Worm (Caenorhabditis elegans) whole organism, early embryonic: Measurements from ENCODE around the gene nhr-272.

Source experiments
- B0310.2 ChIP-seq: sonication (generic microtip); optimal IDR thresholded peaks from 2 replicates; lab custom pipeline; 2016; ENCODE audit warnings: mild to moderate bottlenecking, missing genetic modification characterization, missing compliant biosample characterization
- F13C5.2 ChIP-seq: sonication (generic microtip); optimal IDR thresholded peaks from 2 replicates; lab custom pipeline; 2017; ENCODE audit warnings: mild to moderate bottlenecking, missing genetic modification characterization, inconsistent platforms, missing compliant biosample characterization
- aly-1 ChIP-seq: sonication (generic microtip); optimal IDR thresholded peaks from 2 replicates; lab custom pipeline; 2016; ENCODE audit warnings: missing genetic modification characterization, missing compliant biosample characterization
- ama-1 ChIP-seq: fragments of 150-350 bp; optimal IDR thresholded peaks from 2 replicates; lab custom pipeline; 2014
- ceh-13 ChIP-seq: fragments of 200-800 bp; sonication (Bioruptor generic); optimal IDR thresholded peaks from 2 replicates; lab custom pipeline; 2018; ENCODE audit warnings: mild to moderate bottlenecking, missing genetic modification characterization, missing compliant biosample characterization
- ceh-36 ChIP-seq: sonication (generic microtip); optimal IDR thresholded peaks from 2 replicates; lab custom pipeline; 2016; ENCODE audit warnings: missing genetic modification characterization, inconsistent platforms, missing compliant biosample characterization
- ets-7 ChIP-seq: sonication (generic microtip); optimal IDR thresholded peaks from 2 replicates; lab custom pipeline; 2016; ENCODE audit warnings: missing genotype, missing genetic modification characterization, missing compliant biosample characterization
- flt-1 ChIP-seq: fragments of 200-800 bp; sonication (Bioruptor generic); IDR thresholded peaks from 2 replicates; pipeline ENCODE4 v1.3.6; 2022; ENCODE audit warnings: missing genetic modification characterization, missing compliant biosample characterization
- hmbx-1 ChIP-seq: sonication (generic microtip); optimal IDR thresholded peaks from 2 replicates; lab custom pipeline; 2016; ENCODE audit warnings: mild to moderate bottlenecking, missing genetic modification characterization, missing compliant biosample characterization
- hmg-4 ChIP-seq: fragments of 200-800 bp; sonication (Bioruptor generic); optimal IDR thresholded peaks from 2 replicates; lab custom pipeline; 2018; ENCODE audit warnings: mild to moderate bottlenecking, missing genetic modification characterization, missing compliant biosample characterization
- hnd-1 ChIP-seq: sonication (generic microtip); optimal IDR thresholded peaks from 2 replicates; lab custom pipeline; 2016; ENCODE audit warnings: missing genetic modification characterization, missing compliant biosample characterization
- pes-1 ChIP-seq: fragments of 200-800 bp; sonication (Bioruptor generic); IDR thresholded peaks from 2 replicates; pipeline ENCODE4 v1.3.6; 2022; ENCODE audit warnings: missing genetic modification reagents, missing genetic modification characterization, missing compliant biosample characterization
- scrt-1 ChIP-seq: fragments of 200-800 bp; sonication (Bioruptor generic); IDR thresholded peaks from 2 replicates; pipeline ENCODE4 v1.3.6; 2022; ENCODE audit warnings: missing genetic modification characterization, missing compliant biosample characterization
- sea-1 ChIP-seq: fragments of 200-800 bp; sonication (Bioruptor generic); conservative IDR thresholded peaks from 2 replicates; pipeline ENCODE4 v1.3.6; 2022; ENCODE audit warnings: missing genetic modification characterization, missing compliant biosample characterization
- tbx-11 ChIP-seq: fragments of 200-800 bp; sonication (Bioruptor generic); IDR thresholded peaks from 2 replicates; pipeline ENCODE4 v1.3.6; 2022; ENCODE audit warnings: missing genetic modification characterization, missing compliant biosample characterization
- tbx-37 ChIP-seq: fragments of 200-800 bp; sonication (Bioruptor generic); conservative IDR thresholded peaks from 2 replicates; pipeline ENCODE4 v1.3.6; 2022; ENCODE audit warnings: missing genetic modification reagents, missing genetic modification characterization, missing compliant biosample characterization
- tra-4 ChIP-seq: sonication (generic microtip); optimal IDR thresholded peaks from 2 replicates; lab custom pipeline; 2017; ENCODE audit warnings: missing genetic modification characterization, missing compliant biosample characterization

Gene nhr-272

DNA sequence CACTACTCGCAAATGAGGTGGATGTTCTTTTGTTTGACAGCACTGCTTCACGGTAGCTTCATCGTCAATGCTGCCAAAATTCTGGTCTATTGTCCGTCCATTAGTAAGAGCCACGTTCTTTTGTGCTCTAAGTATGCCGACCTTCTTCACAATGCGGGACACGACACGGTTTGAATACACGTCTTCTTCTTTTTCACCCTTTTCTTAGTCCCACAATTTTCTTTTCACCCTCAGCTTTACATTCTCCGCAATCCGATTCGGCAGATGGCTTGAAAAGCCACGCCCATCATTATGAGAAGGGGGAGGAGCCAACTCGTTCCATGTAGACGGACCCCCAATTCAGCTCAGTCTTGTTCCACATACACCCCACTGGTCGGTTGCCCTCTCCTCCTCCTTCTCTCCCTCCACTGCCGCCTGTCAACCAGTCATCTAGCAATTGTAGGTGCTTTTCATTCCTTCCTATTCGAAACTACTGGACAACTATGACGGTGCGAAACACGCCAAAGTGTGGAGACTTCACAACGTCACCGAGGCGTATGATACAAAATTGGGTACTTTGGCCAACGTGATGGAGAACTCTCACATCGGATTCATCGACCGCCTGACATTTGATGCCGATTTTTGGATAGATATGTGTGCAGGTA lies 12.8 kb downstream of the nhr-272 start:
- no peak for TF ChIP-seq hmbx-1
- no peak for TF ChIP-seq tbx-37
- peak; percentile 66 for TF ChIP-seq hmg-4 (GFP tag; lab: Kevin White, UChicago)
- TF ChIP-seq scrt-1, result 0 out of 2 replicates have a peak, but pooled peaks have one; percentile 39
- peak; percentile 71 for TF ChIP-seq aly-1 (tag; lab: Kevin White, UChicago)
- TF ChIP-seq ceh-13 (GFP tag; lab: Kevin White, UChicago), result no peak
- peak; percentile 18; the same call in 1 of the 2 replicates for TF ChIP-seq pes-1
- peak; percentile 63 for TF ChIP-seq F13C5.2 (tag; lab: Kevin White, UChicago)
- no peak for TF ChIP-seq flt-1 (GFP tag; lab: Robert Waterston, UW)
- TF ChIP-seq tbx-11 (GFP tag; lab: Robert Waterston, UW), result 0 out of 2 replicates have a peak, but pooled peaks have one; percentile 34
- no peak for TF ChIP-seq sea-1 (GFP tag; lab: Robert Waterston, UW)
- peak; percentile 96 for TF ChIP-seq ama-1 (lab: Kevin White, UChicago)

DNA sequence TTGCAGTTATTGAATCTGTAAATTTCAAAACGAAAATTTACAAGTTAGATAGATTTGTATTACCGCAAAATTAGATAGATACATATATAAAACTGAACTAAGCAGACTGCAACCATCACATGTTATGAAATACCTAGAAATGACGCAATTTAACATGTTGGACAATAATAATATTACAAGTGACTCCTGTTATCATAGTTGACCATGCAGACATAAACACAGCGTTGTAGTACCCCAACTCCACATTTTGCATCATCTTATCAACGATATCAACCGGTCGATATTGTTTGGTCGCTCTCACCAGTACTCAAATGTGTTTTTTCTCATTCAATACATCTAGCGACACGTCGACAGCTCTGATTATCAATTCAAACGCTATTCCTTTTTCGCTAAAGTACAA lies 13.3 kb downstream of the nhr-272 start, which contains the start of gene ugt-50:
Gene ugt-50 (plus strand): TSS at position 268 of the 400 bp plus-strand sequence.
- TF ChIP-seq tbx-37 (no peak), pes-1 (no peak), aly-1 (tag; lab: Kevin White, UChicago) (no peak), hnd-1 (tag; lab: Kevin White, UChicago) (no peak), B0310.2 (no peak), F13C5.2 (tag; lab: Kevin White, UChicago) (no peak), ama-1 (lab: Kevin White, UChicago) (no peak), hmbx-1 (no peak), flt-1 (GFP tag; lab: Robert Waterston, UW) (no peak), ets-7 (tag; lab: Kevin White, UChicago) (no peak), tra-4 (no peak), sea-1 (GFP tag; lab: Robert Waterston, UW) (no peak)

DNA sequence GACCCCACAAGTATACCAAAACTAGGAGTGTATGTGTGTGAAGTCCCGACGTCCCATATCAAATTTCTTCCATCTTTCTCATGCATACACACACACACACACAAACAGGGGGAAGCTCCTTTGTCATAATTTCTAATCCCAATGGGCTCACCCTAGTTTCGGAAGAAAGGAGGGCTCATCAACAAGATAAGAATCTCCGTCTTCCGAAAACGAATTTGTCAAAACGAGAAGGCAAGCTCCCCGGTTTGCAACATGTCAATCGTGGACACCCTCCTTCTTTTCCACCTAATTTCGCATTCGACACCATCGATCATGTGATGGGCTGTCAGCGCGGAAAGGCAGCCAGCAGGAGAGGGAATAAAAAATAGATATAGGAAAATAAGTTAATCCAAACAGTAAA lies 14.3 kb downstream of the nhr-272 start:
- TF ChIP-seq ceh-36 (tag; lab: Kevin White, UChicago) (no peak), aly-1 (tag; lab: Kevin White, UChicago) (no peak), tra-4 (no peak), B0310.2 (no peak), sea-1 (GFP tag; lab: Robert Waterston, UW) (no peak), flt-1 (GFP tag; lab: Robert Waterston, UW) (no peak), hmg-4 (GFP tag; lab: Kevin White, UChicago) (no peak), hmbx-1 (no peak), tbx-11 (GFP tag; lab: Robert Waterston, UW) (no peak), ets-7 (tag; lab: Kevin White, UChicago) (no peak), ama-1 (lab: Kevin White, UChicago) (no peak)

DNA sequence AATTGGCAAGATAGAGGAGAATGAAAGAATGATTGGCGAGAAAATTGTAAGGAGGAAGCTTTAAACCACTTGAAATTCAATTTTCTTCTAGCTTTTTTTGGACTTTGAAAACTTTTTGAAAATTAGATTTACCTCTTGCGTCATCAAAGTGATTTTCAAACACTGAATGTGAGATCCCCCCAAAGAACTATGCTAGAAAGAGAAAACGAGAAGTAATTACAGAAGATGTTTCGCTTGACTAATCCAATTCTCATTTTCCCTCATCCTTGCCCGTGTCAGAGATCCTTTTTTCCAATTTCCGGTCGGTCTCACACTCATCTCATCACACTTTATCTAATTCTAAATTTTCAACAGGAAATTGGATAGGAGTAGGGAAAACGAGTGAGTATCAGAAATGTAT lies 14.8 kb downstream of the nhr-272 start:
- TF ChIP-seq scrt-1, result no peak
- TF ChIP-seq hnd-1 (tag; lab: Kevin White, UChicago), result no peak
- TF ChIP-seq ceh-13 (GFP tag; lab: Kevin White, UChicago), result no peak
- TF ChIP-seq B0310.2, result no peak
- TF ChIP-seq tbx-11 (GFP tag; lab: Robert Waterston, UW), result no peak
- TF ChIP-seq ets-7 (tag; lab: Kevin White, UChicago), result no peak
- TF ChIP-seq pes-1, result no peak
- no peak for TF ChIP-seq flt-1 (GFP tag; lab: Robert Waterston, UW)
- TF ChIP-seq hmg-4 (GFP tag; lab: Kevin White, UChicago), result no peak
- no peak for TF ChIP-seq F13C5.2 (tag; lab: Kevin White, UChicago)
- no peak for TF ChIP-seq tra-4
- TF ChIP-seq ceh-36 (tag; lab: Kevin White, UChicago), result no peak

DNA sequence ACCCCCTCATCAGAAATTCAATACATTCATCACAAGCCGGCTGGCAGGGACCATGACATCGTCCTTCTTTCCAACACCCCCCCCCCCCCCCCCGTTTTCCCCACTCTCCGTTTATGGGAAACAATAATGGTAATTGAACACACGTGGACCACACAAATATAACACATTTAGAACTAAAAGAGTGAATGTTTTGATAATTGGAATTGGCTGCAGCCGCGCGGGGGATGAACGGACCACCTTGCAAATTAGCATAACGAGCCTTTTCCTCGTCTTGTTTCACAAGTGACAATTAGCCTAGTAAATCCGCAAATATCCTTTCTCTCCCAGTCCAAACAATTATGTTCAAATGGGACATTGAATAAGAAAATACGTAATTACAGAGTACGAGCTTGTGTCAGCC lies 16.0 kb downstream of the nhr-272 start:
- TF ChIP-seq B0310.2, result no peak
- TF ChIP-seq tbx-11 (GFP tag; lab: Robert Waterston, UW), result no peak
- peak; percentile 10 for TF ChIP-seq ceh-36 (tag; lab: Kevin White, UChicago)
- TF ChIP-seq tra-4, result no peak
- peak; percentile 59 for TF ChIP-seq hmg-4 (GFP tag; lab: Kevin White, UChicago)

DNA sequence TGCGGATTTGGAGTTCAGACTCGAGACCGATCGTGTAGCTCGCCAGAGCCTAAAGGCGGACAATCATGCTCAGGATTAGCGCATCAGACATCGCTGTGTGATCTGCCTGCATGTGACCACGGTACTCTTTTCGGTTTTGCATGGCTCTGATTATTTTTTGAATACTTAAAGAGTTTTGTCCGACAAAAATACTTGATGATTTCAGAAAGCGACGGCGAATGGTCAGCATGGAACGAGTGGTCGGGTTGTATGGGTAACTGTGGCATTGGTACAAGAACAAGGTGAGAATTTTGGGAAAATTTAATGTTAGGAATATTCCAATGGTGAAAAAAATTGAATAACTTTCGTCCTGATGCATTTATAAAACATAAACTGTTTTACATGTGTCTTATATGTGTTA lies 17.1 kb downstream of the nhr-272 start:
- no peak for TF ChIP-seq hnd-1 (tag; lab: Kevin White, UChicago)
- TF ChIP-seq hmbx-1, result no peak
- TF ChIP-seq pes-1, result no peak
- TF ChIP-seq sea-1 (GFP tag; lab: Robert Waterston, UW), result no peak
- no peak for TF ChIP-seq F13C5.2 (tag; lab: Kevin White, UChicago)
- TF ChIP-seq hmg-4 (GFP tag; lab: Kevin White, UChicago), result no peak

DNA sequence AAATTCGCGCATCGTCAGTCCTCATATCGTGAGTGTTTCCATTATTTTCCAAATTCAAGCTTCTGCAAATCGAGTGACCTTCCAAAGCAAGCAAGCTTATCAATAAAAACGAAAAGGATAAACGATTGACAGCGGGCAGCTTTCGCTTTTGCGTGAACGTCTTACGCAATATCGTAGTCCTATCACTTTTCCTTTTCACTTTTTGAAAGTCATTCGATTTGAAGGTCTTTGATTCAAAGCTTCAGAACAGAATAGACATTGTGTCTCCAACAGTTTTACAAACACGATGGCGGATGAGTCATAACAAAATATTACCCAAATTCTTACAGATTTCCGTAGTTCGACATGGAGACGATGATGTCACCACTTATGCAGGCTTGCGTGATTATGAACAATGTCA lies 25.0 kb downstream of the nhr-272 start:
- TF ChIP-seq hmbx-1, result no peak
- no peak for TF ChIP-seq ceh-13 (GFP tag; lab: Kevin White, UChicago)
- TF ChIP-seq pes-1, result no peak
- TF ChIP-seq ceh-36 (tag; lab: Kevin White, UChicago), result no peak
- no peak for TF ChIP-seq tra-4
- no peak for TF ChIP-seq flt-1 (GFP tag; lab: Robert Waterston, UW)
- no peak for TF ChIP-seq hnd-1 (tag; lab: Kevin White, UChicago)
- no peak for TF ChIP-seq hmg-4 (GFP tag; lab: Kevin White, UChicago)
- no peak for TF ChIP-seq aly-1 (tag; lab: Kevin White, UChicago)
- no peak for TF ChIP-seq sea-1 (GFP tag; lab: Robert Waterston, UW)
- no peak for TF ChIP-seq ama-1 (lab: Kevin White, UChicago)
- TF ChIP-seq scrt-1, result no peak

DNA sequence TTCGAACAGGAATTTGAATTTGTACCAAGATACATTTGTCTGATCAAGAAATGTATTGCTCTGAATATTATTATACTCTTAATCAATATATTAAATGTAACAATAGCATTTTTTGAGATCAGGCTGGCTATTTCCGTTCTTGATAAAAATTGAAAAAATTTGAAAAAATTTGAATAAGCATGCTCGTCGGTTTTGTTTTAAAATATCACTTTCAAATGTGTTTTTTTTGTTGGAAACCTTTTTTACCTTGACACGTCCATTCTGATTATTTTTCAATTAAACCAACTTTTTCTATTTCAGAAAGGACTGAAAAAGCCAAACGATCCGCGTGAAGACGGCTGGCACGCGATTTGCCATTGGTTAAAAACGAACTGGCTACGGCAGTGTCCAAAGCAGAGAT lies 26.1 kb downstream of the nhr-272 start, which contains the start of gene adt-1:
Gene adt-1 (plus strand): TSS at position 301 of the 400 bp plus-strand sequence.
- TF ChIP-seq tbx-37 (no peak), scrt-1 (no peak), tra-4 (no peak), pes-1 (no peak), aly-1 (tag; lab: Kevin White, UChicago) (no peak), hmbx-1 (no peak), B0310.2 (no peak), hnd-1 (tag; lab: Kevin White, UChicago) (no peak), tbx-11 (GFP tag; lab: Robert Waterston, UW) (no peak), sea-1 (GFP tag; lab: Robert Waterston, UW) (no peak), F13C5.2 (tag; lab: Kevin White, UChicago) (no peak)
